Fruit fly (Drosophila melanogaster): Measurements from ENCODE around the gene CG18599.

CG18599 gene

dm6 chr3R:18314824-18315690, 47.5 kb downstream of the CG18599 start (continued):
- TF ChIP-seq stwl (tag; optimal IDR thresholded peaks at IDR 0.05) (no peak), gsb-n (tag; optimal IDR thresholded peaks at IDR 0.05) (peak; percentile 6), CG6175 (GFP tag; IDR thresholded peaks at IDR 0.05) (no peak), PHDP (tag; optimal IDR thresholded peaks at IDR 0.05) (peak; percentile 28), Asciz (GFP tag; optimal IDR thresholded peaks at IDR 0.05) (no peak), Fer2 (tag; optimal IDR thresholded peaks at IDR 0.05) (no peak), NFAT (GFP tag; IDR thresholded peaks at IDR 0.05) (0 out of 2 replicates have a peak, but pooled peaks have one; percentile 45), al (GFP tag; IDR thresholded peaks at IDR 0.05) (0 out of 2 replicates have a peak, but pooled peaks have one; percentile 5), Bdp1 (GFP tag; optimal IDR thresholded peaks at IDR 0.05) (no peak), Dip3 (GFP tag; optimal IDR thresholded peaks at IDR 0.05) (peak; percentile 14), CG9876 (GFP tag; optimal IDR thresholded peaks at IDR 0.05) (no peak), rib (GFP tag; IDR thresholded peaks at IDR 0.05) (no peak), Tbp (GFP tag; optimal IDR thresholded peaks at IDR 0.05) (no peak), Rfx (GFP tag; IDR thresholded peaks at IDR 0.05) (peak; percentile 67), CG8388 (GFP tag; optimal IDR thresholded peaks at IDR 0.05) (no peak), CG7372 (GFP tag; IDR thresholded peaks at IDR 0.05) (no peak), ind (GFP tag; optimal IDR thresholded peaks at IDR 0.05) (peak; percentile 31), bbx (GFP tag; IDR thresholded peaks at IDR 0.05; ENCODE audit: partially characterized antibody) (no peak), CG7963 (GFP tag; IDR thresholded peaks at IDR 0.05; ENCODE audit: partially characterized antibody) (no peak), CG7786 (GFP tag; optimal IDR thresholded peaks at IDR 0.05) (no peak), vvl (GFP tag; IDR thresholded peaks at IDR 0.05) (peak; percentile 69; the same call in 1 of the 2 replicates), CG1529 (GFP tag; optimal IDR thresholded peaks at IDR 0.05) (no peak), Atf3 (GFP tag; optimal IDR thresholded peaks at IDR 0.05) (no peak), en (GFP tag; optimal IDR thresholded peaks at IDR 0.05) (no peak), CG3281 (GFP tag; optimal IDR thresholded peaks at IDR 0.05) (no peak), CG6683 (GFP tag; optimal IDR thresholded peaks at IDR 0.05) (no peak), gsb (GFP tag; IDR thresholded peaks at IDR 0.05) (0 out of 2 replicates have a peak, but pooled peaks have one; percentile 23), Oli (tag; optimal IDR thresholded peaks at IDR 0.05) (no peak), jigr1 (GFP tag; IDR thresholded peaks at IDR 0.05) (no peak), ci (GFP tag; IDR thresholded peaks at IDR 0.05) (peak; percentile 78), Hr3 (GFP tag; optimal IDR thresholded peaks at IDR 0.05) (no peak), MTF-1 (GFP tag; optimal IDR thresholded peaks at IDR 0.05; ENCODE audit: borderline replicate concordance) (peak; percentile 22), CG30020 (tag; optimal IDR thresholded peaks at IDR 0.05) (no peak), CG1602 (GFP tag; optimal IDR thresholded peaks at IDR 0.05) (no peak), CG2129 (GFP tag; IDR thresholded peaks at IDR 0.05; ENCODE audit: partially characterized antibody) (no peak), NC2β (GFP tag; optimal IDR thresholded peaks at IDR 0.05) (no peak), lab (GFP tag; optimal IDR thresholded peaks at IDR 0.05) (peak; percentile 58), Dll (GFP tag; IDR thresholded peaks at IDR 0.05; ENCODE audit: partially characterized antibody) (no peak), row (GFP tag; IDR thresholded peaks at IDR 0.05) (peak; percentile 42; the same call in 1 of the 3 replicates), BEAF-32 (GFP tag; optimal IDR thresholded peaks at IDR 0.05) (no peak), CG8089 (GFP tag; optimal IDR thresholded peaks at IDR 0.05) (no peak), pzg (GFP tag; optimal IDR thresholded peaks at IDR 0.05) (no peak), CG10654 (GFP tag; optimal IDR thresholded peaks at IDR 0.05) (no peak), Aef1 (GFP tag; IDR thresholded peaks at IDR 0.05) (peak; percentile 14; the same call in 1 of the 3 replicates), B-H2 (GFP tag; optimal IDR thresholded peaks at IDR 0.05) (no peak), chm (GFP tag; IDR thresholded peaks at IDR 0.05) (no peak), CG13624 (GFP tag; optimal IDR thresholded peaks at IDR 0.05) (peak; percentile 40), Dip2 (GFP tag; IDR thresholded peaks at IDR 0.05) (no peak), Dp (GFP tag; optimal IDR thresholded peaks at IDR 0.05) (no peak)

Data from whole organism, embryonic.